Fruit fly (Drosophila melanogaster) whole organism, embryonic: ENCODE data around the gene CG4953.

Experiments used
- ATbp ChIP-seq: fragments of 200-800 bp; sonication (Bioruptor generic); optimal IDR thresholded peaks from 2 replicates; lab custom pipeline; 2017; ENCODE audit warnings: missing biosample characterization, mild to moderate bottlenecking, missing genetic modification characterization, missing genetic modification reagents
- Atf6 ChIP-seq: fragments of 200-800 bp; sonication (Bioruptor generic); IDR thresholded peaks from 2 replicates; pipeline ENCODE4 v1.3.6; 2022; ENCODE audit warnings: missing biosample characterization, missing genetic modification characterization
- Blimp-1 ChIP-seq: fragments of 200-800 bp; sonication (Bioruptor generic); optimal IDR thresholded peaks from 3 replicates; lab custom pipeline; 2018; ENCODE audit warnings: missing biosample characterization, missing genetic modification characterization, mild to moderate bottlenecking, moderate library complexity, missing genetic modification reagents
- CG10147 ChIP-seq: fragments of 200-800 bp; sonication (Bioruptor generic); optimal IDR thresholded peaks from 2 replicates; lab custom pipeline; 2019; ENCODE audit warnings: missing biosample characterization, mild to moderate bottlenecking, missing genetic modification characterization, moderate library complexity
- CG10274 ChIP-seq: fragments of 200-800 bp; sonication (Bioruptor generic); optimal IDR thresholded peaks from 3 replicates; lab custom pipeline; 2017; ENCODE audit warnings: missing biosample characterization, mild to moderate bottlenecking, missing genetic modification characterization
- CG11398 ChIP-seq: fragments of 200-800 bp; sonication (Bioruptor generic); optimal IDR thresholded peaks from 2 replicates; lab custom pipeline; 2016; ENCODE audit warnings: missing biosample characterization, missing genetic modification characterization
- CG13123 ChIP-seq: fragments of 200-800 bp; sonication (Bioruptor generic); optimal IDR thresholded peaks from 2 replicates; lab custom pipeline; 2016; ENCODE audit warnings: missing biosample characterization, missing genetic modification characterization
- CG16813 ChIP-seq: fragments of 200-800 bp; sonication (Bioruptor generic); IDR thresholded peaks from 3 replicates; pipeline ENCODE4 v1.3.6; 2022; ENCODE audit warnings: missing biosample characterization, missing genetic modification characterization; ENCODE audit not compliant: partially characterized antibody
- CG17328 ChIP-seq: fragments of 200-800 bp; sonication (Bioruptor generic); IDR thresholded peaks from 2 replicates; pipeline ENCODE4 v1.3.6; 2022; ENCODE audit warnings: missing biosample characterization, missing genetic modification characterization
- CG32767 ChIP-seq: fragments of 200-800 bp; sonication (Bioruptor generic); IDR thresholded peaks from 2 replicates; pipeline ENCODE4 v1.3.6; 2022; ENCODE audit warnings: missing biosample characterization, missing genetic modification characterization
- CG33213 ChIP-seq: fragments of 200-800 bp; sonication (Bioruptor generic); optimal IDR thresholded peaks from 3 replicates; lab custom pipeline; 2016; ENCODE audit warnings: missing biosample characterization, missing genetic modification characterization
- CG5180 ChIP-seq: fragments of 200-800 bp; sonication (Bioruptor generic); optimal IDR thresholded peaks from 3 replicates; lab custom pipeline; 2017; ENCODE audit warnings: missing biosample characterization, missing genetic modification characterization, mild to moderate bottlenecking, moderate library complexity, missing genetic modification reagents
- CG6791 ChIP-seq: fragments of 200-800 bp; sonication (Bioruptor generic); IDR thresholded peaks from 3 replicates; pipeline ENCODE4 v1.3.6; 2022; ENCODE audit warnings: missing biosample characterization, missing genetic modification characterization; ENCODE audit not compliant: partially characterized antibody
- CG7372 ChIP-seq: fragments of 200-800 bp; sonication (Bioruptor generic); IDR thresholded peaks from 2 replicates; pipeline ENCODE4 v1.3.6; 2022; ENCODE audit warnings: missing biosample characterization, missing genetic modification characterization
- CG8281 ChIP-seq: fragments of 200-800 bp; sonication (Bioruptor generic); optimal IDR thresholded peaks from 2 replicates; lab custom pipeline; 2018; ENCODE audit warnings: missing biosample characterization, mild to moderate bottlenecking, missing genetic modification characterization, moderate library complexity
- CG8388 ChIP-seq: fragments of 200-800 bp; sonication (Bioruptor generic); optimal IDR thresholded peaks from 2 replicates; lab custom pipeline; 2019; ENCODE audit warnings: missing biosample characterization, mild to moderate bottlenecking, missing genetic modification characterization, moderate library complexity
- CHES-1-like ChIP-seq: fragments of 200-800 bp; sonication (Bioruptor generic); optimal IDR thresholded peaks from 2 replicates; lab custom pipeline; 2016; ENCODE audit warnings: missing biosample characterization, missing genetic modification characterization
- Dip3 ChIP-seq: fragments of 200-800 bp; sonication (Bioruptor generic); optimal IDR thresholded peaks from 3 replicates; lab custom pipeline; 2016; ENCODE audit warnings: missing biosample characterization, missing genetic modification characterization
- Dref ChIP-seq: fragments of 200-800 bp; sonication (Bioruptor generic); IDR thresholded peaks from 2 replicates; pipeline ENCODE4 v1.3.6; 2022; ENCODE audit warnings: missing biosample characterization, missing genetic modification characterization
- Hr51 ChIP-seq, 2 experiments: fragments of 200-800 bp; sonication (Bioruptor generic); optimal IDR thresholded peaks; 2 replicates in 1 of 2; 3 replicates in 1 of 2; lab custom pipeline; 2016 to 2018; ENCODE audit warnings: missing biosample characterization in 2 of 2, missing genetic modification characterization in 2 of 2, mild to moderate bottlenecking in 1 of 2, moderate library complexity in 1 of 2
- Myb ChIP-seq: fragments of 200-800 bp; sonication (Bioruptor generic); optimal IDR thresholded peaks from 2 replicates; lab custom pipeline; 2016; ENCODE audit warnings: missing biosample characterization, missing genetic modification characterization
- Nf-YC ChIP-seq: fragments of 200-800 bp; optimal IDR thresholded peaks from 3 replicates; lab custom pipeline; 2019; ENCODE audit warnings: missing biosample characterization, mild to moderate bottlenecking, missing genetic modification characterization, moderate library complexity
- Ptx1 ChIP-seq: fragments of 200-800 bp; sonication (Bioruptor generic); IDR thresholded peaks from 2 replicates; pipeline ENCODE4 v1.3.6; 2022; ENCODE audit warnings: missing biosample characterization, missing genetic modification characterization
- Sry-β ChIP-seq: fragments of 200-800 bp; sonication (Bioruptor generic); optimal IDR thresholded peaks from 2 replicates; lab custom pipeline; 2018; ENCODE audit warnings: missing biosample characterization, mild to moderate bottlenecking, missing genetic modification characterization, moderate library complexity
- ara ChIP-seq: fragments of 200-800 bp; sonication (Bioruptor generic); IDR thresholded peaks from 2 replicates; pipeline ENCODE4 v1.3.6; 2022; ENCODE audit warnings: missing biosample characterization, missing genetic modification characterization
- bsh ChIP-seq, 2 experiments: fragments of 200-800 bp; sonication (Bioruptor generic); optimal IDR thresholded peaks; 2 replicates each; lab custom pipeline; 2017 to 2018; ENCODE audit warnings: mild to moderate bottlenecking in 2 of 2, missing biosample characterization in 2 of 2, missing genetic modification characterization in 2 of 2, moderate library complexity in 1 of 2
- chif ChIP-seq, 2 experiments: fragments of 200-800 bp; sonication (Bioruptor generic); optimal IDR thresholded peaks; 3 replicates each; lab custom pipeline; 2016; ENCODE audit warnings: missing biosample characterization in 2 of 2, missing genetic modification characterization in 2 of 2
- danr ChIP-seq: fragments of 200-800 bp; sonication (Bioruptor generic); IDR thresholded peaks from 2 replicates; pipeline ENCODE4 v1.3.6; 2022; ENCODE audit warnings: missing biosample characterization, missing genetic modification characterization
- dm ChIP-seq: fragments of 200-800 bp; sonication (Bioruptor generic); optimal IDR thresholded peaks from 3 replicates; lab custom pipeline; 2016; ENCODE audit warnings: missing biosample characterization, missing genetic modification characterization
- dmrt99B ChIP-seq: fragments of 200-800 bp; sonication (Bioruptor generic); optimal IDR thresholded peaks from 2 replicates; lab custom pipeline; 2018; ENCODE audit warnings: missing biosample characterization, mild to moderate bottlenecking, missing genetic modification characterization, moderate library complexity
- eyg ChIP-seq: fragments of 200-800 bp; sonication (Bioruptor generic); optimal IDR thresholded peaks from 3 replicates; lab custom pipeline; 2016; ENCODE audit warnings: missing biosample characterization, missing genetic modification characterization
- gt ChIP-seq: fragments of 200-800 bp; sonication (Bioruptor generic); IDR thresholded peaks from 2 replicates; pipeline ENCODE4 v1.3.6; 2022; ENCODE audit warnings: missing biosample characterization, missing genetic modification characterization
- hkb ChIP-seq, 2 experiments: fragments of 200-800 bp in 1 of 2; fragments of >200 bp in 1 of 2; sonication (Bioruptor generic) in 1 of 2; IDR thresholded peaks in 1 of 2; optimal IDR thresholded peaks in 1 of 2; 2 replicates each; pipeline versions ENCODE4 v1.3.6 to Lab custom; 2017 to 2022; ENCODE audit warnings: missing biosample characterization in 1 of 2, missing genetic modification characterization in 1 of 2
- jing ChIP-seq: fragments of 200-800 bp; sonication (Bioruptor generic); optimal IDR thresholded peaks from 2 replicates; lab custom pipeline; 2018; ENCODE audit warnings: missing biosample characterization, mild to moderate bottlenecking, missing genetic modification characterization
- klu ChIP-seq: fragments of 200-800 bp; sonication (Bioruptor generic); IDR thresholded peaks from 2 replicates; pipeline ENCODE4 v1.3.6; 2022; ENCODE audit warnings: missing biosample characterization, missing genetic modification characterization
- lbe ChIP-seq: fragments of 200-800 bp; sonication (Bioruptor generic); optimal IDR thresholded peaks from 2 replicates; lab custom pipeline; 2016; ENCODE audit warnings: missing biosample characterization, mild to moderate bottlenecking, missing genetic modification characterization
- lov ChIP-seq, 2 experiments: fragments of 200-800 bp in 1 of 2; fragments of >200 bp in 1 of 2; sonication (Bioruptor generic) in 1 of 2; IDR thresholded peaks in 1 of 2; optimal IDR thresholded peaks in 1 of 2; 2 replicates in 1 of 2; 3 replicates in 1 of 2; pipeline versions ENCODE4 v1.3.6 to Lab custom; 2017 to 2022; ENCODE audit warnings: missing biosample characterization in 1 of 2, missing genetic modification characterization in 1 of 2
- nmo ChIP-seq: fragments of 200-800 bp; sonication (Bioruptor generic); optimal IDR thresholded peaks from 2 replicates; lab custom pipeline; 2018; ENCODE audit warnings: missing biosample characterization, mild to moderate bottlenecking, missing genetic modification characterization, moderate library complexity
- prd ChIP-seq, 3 experiments: fragments of >200 bp in 2 of 3; fragments of 200-800 bp in 1 of 3; sonication (Bioruptor generic) in 1 of 3; optimal IDR thresholded peaks in 2 of 3; IDR thresholded peaks in 1 of 3; 2 replicates in 2 of 3; 3 replicates in 1 of 3; pipeline versions ENCODE4 v1.3.6 to Lab custom; 2017 to 2022; ENCODE audit warnings: missing biosample characterization in 1 of 3, missing genetic modification characterization in 1 of 3
- ranshi ChIP-seq: fragments of 200-800 bp; sonication (Bioruptor generic); IDR thresholded peaks from 2 replicates; pipeline ENCODE4 v1.3.6; 2022; ENCODE audit warnings: missing biosample characterization, missing genetic modification characterization
- sens-2 ChIP-seq: fragments of 200-800 bp; sonication (Bioruptor generic); IDR thresholded peaks from 2 replicates; pipeline ENCODE4 v1.3.6; 2022; ENCODE audit warnings: missing biosample characterization, missing genetic modification characterization
- sisA ChIP-seq: fragments of 200-800 bp; sonication (Bioruptor generic); IDR thresholded peaks from 2 replicates; pipeline ENCODE4 v1.3.6; 2022; ENCODE audit warnings: missing biosample characterization, missing genetic modification characterization
- sr ChIP-seq: fragments of 200-800 bp; sonication (Bioruptor generic); IDR thresholded peaks from 3 replicates; pipeline ENCODE4 v1.3.6; 2022; ENCODE audit warnings: missing biosample characterization, missing genetic modification characterization
- tll ChIP-seq, 2 experiments: fragments of 200-800 bp in 1 of 2; fragments of >200 bp in 1 of 2; sonication (Bioruptor generic) in 1 of 2; optimal IDR thresholded peaks; 2 replicates each; lab custom pipeline; 2017 to 2019; ENCODE audit warnings: missing biosample characterization in 2 of 2, missing genetic modification characterization in 2 of 2, mild to moderate bottlenecking in 1 of 2, moderate library complexity in 1 of 2
- trh ChIP-seq: fragments of 200-800 bp; sonication (Bioruptor generic); optimal IDR thresholded peaks from 2 replicates; lab custom pipeline; 2016; ENCODE audit warnings: missing biosample characterization, missing genetic modification characterization
- z ChIP-seq: fragments of 200-800 bp; sonication (Bioruptor generic); IDR thresholded peaks from 3 replicates; pipeline ENCODE4 v1.3.6; 2022; ENCODE audit warnings: missing biosample characterization, missing genetic modification characterization
- zen ChIP-seq: fragments of 200-800 bp; sonication (Bioruptor generic); optimal IDR thresholded peaks from 3 replicates; lab custom pipeline; 2018; ENCODE audit warnings: missing biosample characterization, mild to moderate bottlenecking, missing genetic modification characterization, moderate library complexity

Gene CG4953

dm6 chr2L:10260750-10261493 lies 5.6 kb upstream of the CG4953 start, which contains the start of gene Pten (continued):
- TF ChIP-seq CG6791 (GFP tag; lab: Robert Waterston, UW) (peak; percentile 93), Sry-β (GFP tag; lab: Kevin White, UChicago) (peak; percentile 11), lov (optimal IDR thresholded peaks at IDR 0.05; lab: Kevin White, UChicago) (no peak), lov (GFP tag; IDR thresholded peaks at IDR 0.05; lab: Robert Waterston, UW) (no peak), CG7372 (GFP tag; lab: Robert Waterston, UW) (peak; percentile 47; the same call in 1 of the 2 replicates), trh (peak; percentile 16), Myb (GFP tag; lab: Kevin White, UChicago) (peak; percentile 36), ATbp (no peak), chif (GFP tag; optimal IDR thresholded peaks at IDR 0.05; lab: Kevin White, UChicago) (peak; percentile 26 to 43), z (GFP tag; lab: Robert Waterston, UW) (no peak), lbe (GFP tag; lab: Kevin White, UChicago) (peak; percentile 7), bsh (GFP tag; optimal IDR thresholded peaks at IDR 0.05; lab: Kevin White, UChicago) (peak in 1 of 2 experiments; percentile 54), ara (GFP tag; lab: Robert Waterston, UW) (no peak), sr (GFP tag; lab: Robert Waterston, UW) (no peak), Ptx1 (no peak), jing (GFP tag; lab: Kevin White, UChicago) (no peak), prd (optimal IDR thresholded peaks at IDR 0.05; lab: Kevin White, UChicago) (no peak), prd (GFP tag; IDR thresholded peaks at IDR 0.05; lab: Robert Waterston, UW) (peak; percentile 70; the same call in 1 of the 3 replicates), sens-2 (GFP tag; lab: Robert Waterston, UW) (no peak), CG16813 (GFP tag; lab: Robert Waterston, UW) (peak; percentile 92), gt (GFP tag; lab: Robert Waterston, UW) (no peak), klu (GFP tag; lab: Robert Waterston, UW) (no peak), CG8388 (GFP tag; lab: Kevin White, UChicago) (peak; percentile 66), CG32767 (peak; percentile 78), hkb (optimal IDR thresholded peaks at IDR 0.05; lab: Kevin White, UChicago) (no peak), hkb (GFP tag; IDR thresholded peaks at IDR 0.05; lab: Robert Waterston, UW) (peak; percentile 59; the same call in 1 of the 2 replicates), nmo (GFP tag; lab: Kevin White, UChicago) (peak; percentile 88), CG10274 (GFP tag; lab: Kevin White, UChicago) (peak; percentile 28), sisA (GFP tag; lab: Robert Waterston, UW) (no peak), CG10147 (GFP tag; lab: Kevin White, UChicago) (peak; percentile 38), Hr51 (GFP tag; optimal IDR thresholded peaks at IDR 0.05; lab: Kevin White, UChicago) (peak in 1 of 2 experiments; percentile 46), Dref (GFP tag; lab: Robert Waterston, UW) (peak; percentile 97), CG5180 (GFP tag; lab: Kevin White, UChicago) (no peak), zen (tag; lab: Kevin White, UChicago) (peak; percentile 77), CG8281 (tag; lab: Kevin White, UChicago) (no peak), CHES-1-like (GFP tag; lab: Kevin White, UChicago) (peak; percentile 29), Dip3 (peak; percentile 58), Nf-YC (tag; lab: Kevin White, UChicago) (peak; percentile 54), Blimp-1 (GFP tag; lab: Kevin White, UChicago) (no peak), CG13123 (GFP tag; lab: Kevin White, UChicago) (no peak), CG33213 (peak; percentile 57), dmrt99B (tag; lab: Kevin White, UChicago) (no peak), eyg (GFP tag; lab: Kevin White, UChicago) (peak; percentile 43), tll (GFP tag; optimal IDR thresholded peaks at IDR 0.05; lab: Kevin White, UChicago) (peak in 1 of 2 experiments; percentile 52), CG17328 (GFP tag; lab: Robert Waterston, UW) (peak; percentile 44; the same call in 1 of the 2 replicates), ranshi (no peak), CG11398 (peak; percentile 49), Atf6 (GFP tag; lab: Robert Waterston, UW) (peak; percentile 70), danr (no peak), dm (GFP tag; lab: Kevin White, UChicago) (no peak)
